Worm (Caenorhabditis elegans) whole organism, midembryonic: Measurements from ENCODE around the gene tbp-1.

Experiments
- cog-1 ChIP-seq: sonication (generic microtip); optimal IDR thresholded peaks from 2 replicates; lab custom pipeline; 2016; ENCODE audit warnings: missing genetic modification characterization, missing compliant biosample characterization
- flt-1 ChIP-seq: fragments of 200-800 bp; sonication (Bioruptor generic); IDR thresholded peaks from 2 replicates; pipeline ENCODE4 v1.3.6; 2022; ENCODE audit warnings: missing genetic modification characterization, missing compliant biosample characterization
- klf-2 ChIP-seq: fragments of 200-800 bp; sonication (Bioruptor generic); conservative IDR thresholded peaks from 2 replicates; pipeline ENCODE4 v1.3.6; 2022; ENCODE audit warnings: missing genetic modification reagents, missing genetic modification characterization, missing compliant biosample characterization
- ztf-23 ChIP-seq: fragments of 200-800 bp; sonication (Bioruptor generic); IDR thresholded peaks from 2 replicates; pipeline ENCODE4 v1.3.6; 2022; ENCODE audit warnings: missing genetic modification reagents, missing genetic modification characterization, missing compliant biosample characterization

DNA sequence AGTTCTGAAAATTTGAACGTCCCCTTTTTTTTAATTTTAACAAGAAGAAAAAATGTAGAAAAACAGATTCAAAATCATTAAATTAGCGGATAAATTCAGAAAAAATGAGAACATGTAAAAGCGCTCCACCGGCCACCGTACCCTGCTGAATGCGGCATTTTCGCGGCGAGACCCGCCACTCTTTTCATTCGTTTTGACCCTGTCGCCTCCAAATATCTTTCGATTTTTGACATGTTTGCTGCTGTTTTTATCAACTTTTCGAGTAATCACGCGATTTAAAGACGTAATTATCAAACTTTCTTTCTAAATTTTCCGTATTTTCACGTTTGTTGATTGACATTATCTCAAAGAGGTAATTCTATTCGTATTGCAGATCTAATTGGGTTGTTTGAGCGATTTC, 47.6 kb upstream of the tbp-1 start, which contains the start of gene gsp-2:
- no peak for TF ChIP-seq klf-2 (GFP tag; lab: Robert Waterston, UW)
- no peak for TF ChIP-seq ztf-23 (GFP tag; lab: Robert Waterston, UW)
- TF ChIP-seq flt-1 (GFP tag; lab: Robert Waterston, UW), result peak; percentile 63
- no peak for TF ChIP-seq cog-1 (tag; lab: Kevin White, UChicago)
